Worm (Caenorhabditis elegans) whole organism, late embryonic: ENCODE data around the gene ttr-53.

Source experiments
- ama-1 ChIP-seq: fragments of 150-350 bp; optimal IDR thresholded peaks from 2 replicates; lab custom pipeline; 2014
- ceh-14 ChIP-seq: sonication (generic microtip); optimal IDR thresholded peaks from 2 replicates; lab custom pipeline; 2016; ENCODE audit warnings: missing genotype, missing genetic modification characterization, missing compliant biosample characterization
- ceh-22 ChIP-seq: sonication (generic microtip); optimal IDR thresholded peaks from 2 replicates; lab custom pipeline; 2017; ENCODE audit warnings: missing biosample characterization, missing genetic modification characterization
- ceh-9 ChIP-seq: sonication (generic microtip); optimal IDR thresholded peaks from 2 replicates; lab custom pipeline; 2016; ENCODE audit warnings: mild to moderate bottlenecking, missing genetic modification characterization, inconsistent platforms, missing compliant biosample characterization
- dve-1 ChIP-seq: sonication (generic microtip); optimal IDR thresholded peaks from 2 replicates; lab custom pipeline; 2017; ENCODE audit warnings: antibody characterized with exemption, mild to moderate bottlenecking, missing genetic modification characterization, missing compliant biosample characterization
- elt-2 ChIP-seq: sonication (generic microtip); optimal IDR thresholded peaks from 2 replicates; lab custom pipeline; 2016; ENCODE audit warnings: missing genetic modification reagents, missing genetic modification characterization, missing compliant biosample characterization
- fkh-10 ChIP-seq: fragments of 150-350 bp; optimal IDR thresholded peaks from 2 replicates; lab custom pipeline; 2014; ENCODE audit warnings: missing biosample characterization, missing genetic modification reagents, missing genetic modification characterization
- mec-3 ChIP-seq: sonication (generic microtip); optimal IDR thresholded peaks from 2 replicates; lab custom pipeline; 2016; ENCODE audit warnings: borderline replicate concordance, missing genetic modification characterization, missing compliant biosample characterization
- odd-2 ChIP-seq: sonication (generic microtip); optimal IDR thresholded peaks from 2 replicates; lab custom pipeline; 2017; ENCODE audit warnings: antibody characterized with exemption, mild to moderate bottlenecking, missing genetic modification characterization, missing compliant biosample characterization
- pax-1 ChIP-seq: fragments of 150-350 bp; optimal IDR thresholded peaks from 2 replicates; lab custom pipeline; 2014; ENCODE audit warnings: missing biosample characterization, missing genetic modification characterization
- ref-2 ChIP-seq: sonication (generic microtip); optimal IDR thresholded peaks from 2 replicates; lab custom pipeline; 2016; ENCODE audit warnings: missing genetic modification characterization, missing compliant biosample characterization
- rnt-1 ChIP-seq: sonication (generic microtip); optimal IDR thresholded peaks from 2 replicates; lab custom pipeline; 2016; ENCODE audit warnings: missing genetic modification characterization, missing compliant biosample characterization

ce11 chrIV:10170808-10171207, 13.0 kb downstream of the ttr-53 start:
- TF ChIP-seq ref-2 (tag; lab: Kevin White, UChicago) (no peak), rnt-1 (tag; lab: Kevin White, UChicago) (no peak), ama-1 (lab: Kevin White, UChicago) (no peak), elt-2 (tag; lab: Kevin White, UChicago) (no peak), mec-3 (tag; lab: Kevin White, UChicago) (no peak), fkh-10 (GFP tag; lab: Kevin White, UChicago) (no peak), pax-1 (no peak), ceh-9 (tag; lab: Kevin White, UChicago) (no peak), dve-1 (tag; lab: Kevin White, UChicago) (no peak), odd-2 (tag; lab: Kevin White, UChicago) (no peak), ceh-14 (tag; lab: Kevin White, UChicago) (no peak), ceh-22 (no peak)
